Fruit fly (Drosophila melanogaster): Measurements from ENCODE around the gene CG12121.

Gene CG12121

dm6 chrX:9196362-9196761 lies 35.8 kb downstream of the CG12121 start, which contains the start of gene CG12118 (continued):
- TF ChIP-seq Aef1 (GFP tag; IDR thresholded peaks at IDR 0.05) = peak; percentile 75
- TF ChIP-seq Bgb (GFP tag; IDR thresholded peaks at IDR 0.05; ENCODE audit: partially characterized antibody) = peak; percentile 91
- no peak for TF ChIP-seq disco-r (GFP tag; optimal IDR thresholded peaks at IDR 0.05)
- peak; percentile 15 for TF ChIP-seq CHES-1-like (GFP tag; optimal IDR thresholded peaks at IDR 0.05)
- no peak for TF ChIP-seq pita (GFP tag; optimal IDR thresholded peaks at IDR 0.05)
- peak; percentile 77 for TF ChIP-seq CG7372 (GFP tag; IDR thresholded peaks at IDR 0.05)
- TF ChIP-seq CG34376 (GFP tag; optimal IDR thresholded peaks at IDR 0.05) = peak; percentile 27
- TF ChIP-seq CG15601 (tag; optimal IDR thresholded peaks at IDR 0.05) = peak; percentile 77
- peak; percentile 85 for TF ChIP-seq Opbp (GFP tag; IDR thresholded peaks at IDR 0.05; ENCODE audit: partially characterized antibody)
- peak; percentile 61; the same call in 1 of the 3 replicates for TF ChIP-seq C15 (GFP tag; IDR thresholded peaks at IDR 0.05)
- TF ChIP-seq Hr51 (GFP tag; optimal IDR thresholded peaks at IDR 0.05) = peak; percentile 53 to 80
- TF ChIP-seq eyg (GFP tag; optimal IDR thresholded peaks at IDR 0.05) = no peak
- TF ChIP-seq z (GFP tag; IDR thresholded peaks at IDR 0.05) = no peak
- peak; percentile 13 for TF ChIP-seq gcm2 (GFP tag; optimal IDR thresholded peaks at IDR 0.05)
- TF ChIP-seq zen2 (GFP tag; IDR thresholded peaks at IDR 0.05; ENCODE audit: partially characterized antibody) = peak; percentile 69; the same call in 1 of the 3 replicates
- TF ChIP-seq Bteb2 (GFP tag; optimal IDR thresholded peaks at IDR 0.05) = peak; percentile 76
- TF ChIP-seq dysf (GFP tag; IDR thresholded peaks at IDR 0.05) = peak; percentile 53; the same call in 2 of the 3 replicates
- TF ChIP-seq Mrtf (GFP tag; IDR thresholded peaks at IDR 0.05) = no peak
- no peak for TF ChIP-seq Lim3 (GFP tag; IDR thresholded peaks at IDR 0.05)
- TF ChIP-seq wek (GFP tag; optimal IDR thresholded peaks at IDR 0.05) = no peak
- TF ChIP-seq CG12942 (GFP tag; optimal IDR thresholded peaks at IDR 0.05) = peak; percentile 81
- TF ChIP-seq CG43689 (GFP tag; IDR thresholded peaks at IDR 0.05) = peak; percentile 45; the same call in 1 of the 2 replicates
- no peak for TF ChIP-seq dan (GFP tag; IDR thresholded peaks at IDR 0.05)
- no peak for TF ChIP-seq ro (GFP tag; IDR thresholded peaks at IDR 0.05)
- TF ChIP-seq Dref (GFP tag; IDR thresholded peaks at IDR 0.05) = peak; percentile 63
- TF ChIP-seq Jarid2 (GFP tag; optimal IDR thresholded peaks at IDR 0.05) = no peak
- peak; percentile 56; the same call in 1 of the 3 replicates for TF ChIP-seq so (GFP tag; IDR thresholded peaks at IDR 0.05)
- TF ChIP-seq mld (GFP tag; IDR thresholded peaks at IDR 0.05; ENCODE audit: partially characterized antibody) = peak; percentile 90; the same call in 2 of the 3 replicates
- TF ChIP-seq HmgD (GFP tag; optimal IDR thresholded peaks at IDR 0.05) = no peak
- TF ChIP-seq Pdp1 (GFP tag; optimal IDR thresholded peaks at IDR 0.05) = peak; percentile 35 to 52
- peak; percentile 79 for TF ChIP-seq CG12155 (GFP tag; optimal IDR thresholded peaks at IDR 0.05)
- peak; percentile 22 for TF ChIP-seq CG7928 (GFP tag; optimal IDR thresholded peaks at IDR 0.05)
- TF ChIP-seq slp2 (GFP tag; optimal IDR thresholded peaks at IDR 0.05) = no peak
- TF ChIP-seq Dip2 (GFP tag; IDR thresholded peaks at IDR 0.05) = no peak
- TF ChIP-seq CG7556 (GFP tag; optimal IDR thresholded peaks at IDR 0.05) = peak; percentile 78
- peak; percentile 84 for TF ChIP-seq CG9727 (GFP tag; optimal IDR thresholded peaks at IDR 0.05)
- TF ChIP-seq sim (GFP tag; IDR thresholded peaks at IDR 0.05) = no peak
- TF ChIP-seq bab2 (GFP tag; optimal IDR thresholded peaks at IDR 0.05) = peak; percentile 40
- TF ChIP-seq danr (GFP tag; IDR thresholded peaks at IDR 0.05) = 0 out of 2 replicates have a peak, but pooled peaks have one; percentile 46
- TF ChIP-seq CG5953 (GFP tag; IDR thresholded peaks at IDR 0.05) = 0 out of 2 replicates have a peak, but pooled peaks have one; percentile 10
- no peak for TF ChIP-seq pros (GFP tag; optimal IDR thresholded peaks at IDR 0.05)
- TF ChIP-seq sd (tag; optimal IDR thresholded peaks at IDR 0.05) = peak; percentile 60
- TF ChIP-seq dati (GFP tag; IDR thresholded peaks at IDR 0.05) = no peak
- no peak for TF ChIP-seq CG8359 (GFP tag; optimal IDR thresholded peaks at IDR 0.05; ENCODE audit: borderline replicate concordance)
- peak; percentile 80 for TF ChIP-seq CG6272 (GFP tag; IDR thresholded peaks at IDR 0.05)
- TF ChIP-seq lola (GFP tag; optimal IDR thresholded peaks at IDR 0.05) = peak in 1 of 3 experiments; percentile 75
- no peak for TF ChIP-seq dm (GFP tag; optimal IDR thresholded peaks at IDR 0.05)
- TF ChIP-seq CG14441 (GFP tag; IDR thresholded peaks at IDR 0.05) = peak; percentile 78
- TF ChIP-seq CG10274 (GFP tag; optimal IDR thresholded peaks at IDR 0.05) = no peak
- peak; percentile 64 for TF ChIP-seq CG12104 (GFP tag; optimal IDR thresholded peaks at IDR 0.05)
- peak; percentile 43 for TF ChIP-seq scrt (GFP tag; optimal IDR thresholded peaks at IDR 0.05)

Data from whole organism, embryonic.